Worm (Caenorhabditis elegans) whole organism, L2 larva: Measurements from ENCODE around the gene R05G9.1.

Experiments
- C34F6.9 ChIP-seq: fragments of 150-350 bp; optimal IDR thresholded peaks from 2 replicates; lab custom pipeline; 2014; ENCODE audit warnings: missing biosample characterization, missing genetic modification characterization
- F13H6.1 ChIP-seq: sonication (generic microtip); optimal IDR thresholded peaks from 2 replicates; lab custom pipeline; 2016; ENCODE audit warnings: missing genetic modification characterization, missing compliant biosample characterization
- R02D3.7 ChIP-seq: fragments of 150-350 bp; optimal IDR thresholded peaks from 2 replicates; lab custom pipeline; 2014; ENCODE audit warnings: missing biosample characterization, missing genetic modification characterization
- alr-1 ChIP-seq: fragments of 150-350 bp; optimal IDR thresholded peaks from 2 replicates; lab custom pipeline; 2014; ENCODE audit warnings: missing biosample characterization, missing genetic modification characterization
- ama-1 ChIP-seq: fragments of 150-350 bp; optimal IDR thresholded peaks from 2 replicates; lab custom pipeline; 2018; ENCODE audit warnings: inconsistent platforms
- ceh-16 ChIP-seq: fragments of 150-350 bp; optimal IDR thresholded peaks from 2 replicates; lab custom pipeline; 2014; ENCODE audit warnings: missing biosample characterization, missing genetic modification characterization
- ceh-82 ChIP-seq: fragments of 150-350 bp; optimal IDR thresholded peaks from 2 replicates; lab custom pipeline; 2014; ENCODE audit warnings: missing biosample characterization, missing genetic modification characterization
- elt-3 ChIP-seq: sonication (generic microtip); optimal IDR thresholded peaks from 2 replicates; lab custom pipeline; 2017; ENCODE audit warnings: missing biosample characterization, missing genetic modification characterization
- fos-1 ChIP-seq: fragments of 150-350 bp; optimal IDR thresholded peaks from 2 replicates; lab custom pipeline; 2014; ENCODE audit warnings: missing biosample characterization, missing genetic modification characterization
- gmeb-1 ChIP-seq: fragments of 150-350 bp; optimal IDR thresholded peaks from 2 replicates; lab custom pipeline; 2014; ENCODE audit warnings: missing biosample characterization, missing genetic modification characterization
- lin-13 ChIP-seq: fragments of 150-350 bp; optimal IDR thresholded peaks from 2 replicates; lab custom pipeline; 2014; ENCODE audit warnings: missing biosample characterization, missing genetic modification reagents, missing genetic modification characterization
- lsy-2 ChIP-seq, 2 experiments: fragments of 150-350 bp in 1 of 2; sonication (generic microtip) in 1 of 2; optimal IDR thresholded peaks; 2 replicates each; lab custom pipeline; 2014 to 2017; ENCODE audit warnings: missing biosample characterization in 2 of 2, missing genetic modification characterization in 2 of 2
- mbf-1 ChIP-seq: sonication (generic microtip); optimal IDR thresholded peaks from 2 replicates; lab custom pipeline; 2017; ENCODE audit warnings: missing biosample characterization, missing genetic modification characterization
- mdl-1 ChIP-seq, 2 experiments: fragments of 150-350 bp in 1 of 2; sonication (generic microtip) in 1 of 2; optimal IDR thresholded peaks; 2 replicates each; lab custom pipeline; 2017; ENCODE audit warnings: missing biosample characterization in 2 of 2, missing genetic modification characterization in 2 of 2
- nhr-10 ChIP-seq: sonication (generic microtip); optimal IDR thresholded peaks from 2 replicates; lab custom pipeline; 2017; ENCODE audit warnings: missing biosample characterization, missing genetic modification characterization
- nhr-12 ChIP-seq: fragments of 150-350 bp; optimal IDR thresholded peaks from 2 replicates; lab custom pipeline; 2014; ENCODE audit warnings: missing biosample characterization, missing genetic modification characterization
- nhr-25 ChIP-seq: fragments of 150-350 bp; sonication (generic microtip); optimal IDR thresholded peaks from 3 replicates; lab custom pipeline; 2014; ENCODE audit warnings: missing biosample characterization, missing genetic modification characterization
- nhr-6 ChIP-seq: fragments of 150-350 bp; optimal IDR thresholded peaks from 2 replicates; lab custom pipeline; 2014; ENCODE audit warnings: missing biosample characterization, missing genetic modification characterization
- peb-1 ChIP-seq: fragments of 150-350 bp; optimal IDR thresholded peaks from 2 replicates; lab custom pipeline; 2014; ENCODE audit warnings: missing biosample characterization, missing genetic modification characterization
- sem-4 ChIP-seq: fragments of 150-350 bp; optimal IDR thresholded peaks from 2 replicates; lab custom pipeline; 2014; ENCODE audit warnings: missing biosample characterization, missing genetic modification reagents, missing genetic modification characterization
- skn-1 ChIP-seq: sonication (generic microtip); optimal IDR thresholded peaks from 2 replicates; lab custom pipeline; 2017; ENCODE audit warnings: missing biosample characterization, missing genetic modification characterization
- sma-9 ChIP-seq, 2 experiments: fragments of 150-350 bp in 1 of 2; sonication (generic microtip) in 1 of 2; optimal IDR thresholded peaks; 2 replicates each; lab custom pipeline; 2014 to 2016; ENCODE audit warnings: missing genetic modification characterization in 2 of 2, mild to moderate bottlenecking in 1 of 2, missing biosample characterization in 1 of 2, missing compliant biosample characterization in 1 of 2, missing genetic modification reagents in 1 of 2, moderate library complexity in 1 of 2
- unc-39 ChIP-seq: fragments of 150-350 bp; optimal IDR thresholded peaks from 2 replicates; lab custom pipeline; 2014; ENCODE audit warnings: missing biosample characterization, missing genetic modification characterization
- unc-55 ChIP-seq: fragments of 150-350 bp; sonication (generic microtip); optimal IDR thresholded peaks from 3 replicates; lab custom pipeline; 2014; ENCODE audit warnings: missing biosample characterization, missing genetic modification reagents, missing genetic modification characterization
- unc-62 ChIP-seq: fragments of 150-350 bp; optimal IDR thresholded peaks from 2 replicates; lab custom pipeline; 2014; ENCODE audit warnings: missing biosample characterization, missing genetic modification reagents, missing genetic modification characterization
- zag-1 ChIP-seq: fragments of 150-350 bp; optimal IDR thresholded peaks from 2 replicates; lab custom pipeline; 2014; ENCODE audit warnings: missing biosample characterization, missing genetic modification characterization
- ztf-1 ChIP-seq: fragments of 200-800 bp; sonication (Bioruptor generic); conservative IDR thresholded peaks from 2 replicates; pipeline ENCODE4 v1.3.6; 2022; ENCODE audit warnings: missing genetic modification characterization, missing compliant biosample characterization
- ztf-11 ChIP-seq: sonication (generic microtip); optimal IDR thresholded peaks from 2 replicates; lab custom pipeline; 2017; ENCODE audit warnings: missing biosample characterization, missing genetic modification characterization

R05G9.1 gene

DNA sequence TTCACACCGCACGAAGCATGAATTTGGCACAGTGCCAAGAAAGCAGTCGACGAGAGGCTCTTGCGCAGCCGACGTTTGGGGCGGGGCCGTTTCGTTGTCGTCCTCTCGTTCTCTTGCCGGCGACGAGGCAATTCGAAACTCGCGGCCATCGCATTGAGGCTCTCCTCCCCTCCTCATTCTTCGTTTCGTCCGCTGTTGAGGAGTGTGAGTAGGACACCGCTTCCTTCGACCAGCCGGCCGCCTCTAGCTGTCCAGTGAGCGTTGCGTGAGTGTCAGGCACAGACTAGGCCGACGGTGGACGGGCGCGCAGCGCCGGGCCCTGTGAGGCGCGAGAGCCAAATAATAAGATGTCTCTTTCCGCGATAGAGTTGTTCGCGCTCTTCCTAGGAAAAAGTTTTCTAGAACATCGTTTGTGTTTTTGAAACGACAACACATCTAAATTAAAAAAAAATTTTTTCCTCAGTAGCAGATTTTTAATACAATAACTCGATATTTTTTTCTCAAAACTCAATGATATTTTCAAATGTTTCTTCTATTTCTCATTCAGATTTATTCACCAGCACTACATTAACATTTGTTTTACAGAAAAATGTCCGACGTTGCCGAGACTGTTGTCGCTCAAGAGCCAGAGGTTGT, 11.0 kb upstream of the R05G9.1 start, which contains the start of the genes T28D9.11 and T28D9.1 (continued):
- TF ChIP-seq fos-1 (tag; lab: Kevin White, UChicago) (peak; percentile 34), unc-62 (GFP tag; lab: Kevin White, UChicago) (no peak)

DNA sequence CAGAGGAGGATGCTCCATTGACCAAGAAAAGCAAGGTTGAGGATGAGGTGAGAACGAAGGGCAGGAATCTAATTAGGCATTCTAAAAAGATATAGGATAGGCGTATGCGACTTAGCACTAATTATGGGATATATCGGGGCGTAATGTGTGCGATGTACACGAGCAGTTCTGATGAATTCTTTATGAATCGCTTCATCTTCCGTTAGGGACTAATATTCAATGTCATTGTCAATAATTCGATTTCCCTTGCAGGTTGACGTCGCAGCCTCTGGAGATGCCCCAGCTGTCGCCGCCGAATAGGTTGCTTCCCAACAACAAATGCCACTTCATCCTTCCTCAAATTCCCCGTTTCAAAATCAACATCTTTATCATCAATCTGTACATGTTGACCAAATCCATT, 9.8 kb upstream of the R05G9.1 start:
- TF ChIP-seq lin-13 (GFP tag; lab: Kevin White, UChicago) (no peak), unc-55 (GFP tag; lab: Kevin White, UChicago) (peak; percentile 9), alr-1 (no peak), nhr-10 (tag; lab: Kevin White, UChicago) (no peak)

ce11 chrII:6493709-6494326, 9.2 kb upstream of the R05G9.1 start:
- TF ChIP-seq peb-1 (tag; lab: Kevin White, UChicago) (no peak), mbf-1 (tag; lab: Kevin White, UChicago) (no peak), C34F6.9 (tag; lab: Kevin White, UChicago) (no peak), sma-9 (GFP tag; optimal IDR thresholded peaks at IDR 0.05; lab: Kevin White, UChicago) (no peak), sma-9 (tag; optimal IDR thresholded peaks at IDR 0.05; lab: Kevin White, UChicago) (no peak), ama-1 (lab: Kevin White, UChicago) (no peak), R02D3.7 (no peak), ceh-16 (tag; lab: Kevin White, UChicago) (no peak), unc-39 (tag; lab: Kevin White, UChicago) (no peak)

- TF ChIP-seq nhr-10 (tag; lab: Kevin White, UChicago) (no peak), unc-39 (tag; lab: Kevin White, UChicago) (no peak), C34F6.9 (tag; lab: Kevin White, UChicago) (no peak), gmeb-1 (tag; lab: Kevin White, UChicago) (no peak), nhr-25 (no peak), mdl-1 (tag; optimal IDR thresholded peaks at IDR 0.05; lab: Kevin White, UChicago) (no peak), ceh-82 (tag; lab: Kevin White, UChicago) (no peak), lin-13 (GFP tag; lab: Kevin White, UChicago) (no peak), mbf-1 (tag; lab: Kevin White, UChicago) (no peak), sma-9 (GFP tag; optimal IDR thresholded peaks at IDR 0.05; lab: Kevin White, UChicago) (no peak), sma-9 (tag; optimal IDR thresholded peaks at IDR 0.05; lab: Kevin White, UChicago) (no peak), R02D3.7 (no peak), skn-1 (tag; lab: Kevin White, UChicago) (no peak), lsy-2 (tag; optimal IDR thresholded peaks at IDR 0.05; lab: Kevin White, UChicago) (no peak), sem-4 (no peak)
Observed at ce11 chrII:6496496-6496895, 6.5 kb upstream of the R05G9.1 start.

DNA sequence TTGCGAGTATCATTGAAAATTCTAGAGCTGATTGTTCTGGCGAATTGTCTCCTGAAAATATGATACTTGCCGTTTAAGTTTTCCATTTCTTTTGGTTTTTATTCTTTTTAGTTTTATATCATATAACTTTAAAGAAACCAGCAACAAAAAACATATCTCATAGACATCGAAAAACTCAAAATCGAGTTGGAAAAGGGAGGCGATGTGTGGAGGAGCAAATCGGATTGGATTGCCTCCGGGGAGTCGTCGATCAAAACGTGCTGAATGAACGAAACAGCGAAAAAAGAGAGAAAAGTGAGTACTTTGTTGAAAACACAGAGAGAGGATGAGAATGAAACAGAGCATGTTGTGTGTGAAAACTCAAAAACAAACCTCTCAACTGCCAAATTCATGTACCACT, 5.8 kb upstream of the R05G9.1 start:
- TF ChIP-seq lsy-2 (tag; optimal IDR thresholded peaks at IDR 0.05; lab: Kevin White, UChicago): peak in 1 of 2 experiments; percentile 22
- no peak for TF ChIP-seq gmeb-1 (tag; lab: Kevin White, UChicago)
- no peak for TF ChIP-seq mbf-1 (tag; lab: Kevin White, UChicago)

- TF ChIP-seq zag-1 (peak; percentile 10), sem-4 (peak; percentile 37), nhr-12 (tag; lab: Kevin White, UChicago) (no peak), ama-1 (lab: Kevin White, UChicago) (no peak), skn-1 (tag; lab: Kevin White, UChicago) (no peak)
Observed at ce11 chrII:6498609-6499008, 4.4 kb upstream of the R05G9.1 start.

ce11 chrII:6499067-6499466, 3.9 kb upstream of the R05G9.1 start, which contains the start of gene twk-49:
Gene twk-49 (minus strand): TSS chrII:6499167.
- TF ChIP-seq unc-55 (GFP tag; lab: Kevin White, UChicago): no peak
- no peak for TF ChIP-seq nhr-6 (tag; lab: Kevin White, UChicago)
- TF ChIP-seq ztf-11: no peak
- TF ChIP-seq ztf-1: no peak
- TF ChIP-seq F13H6.1: no peak
- TF ChIP-seq sem-4: no peak
- TF ChIP-seq elt-3 (tag; lab: Kevin White, UChicago): no peak
